Fruit fly (Drosophila melanogaster) S2 (cell line): ENCODE measurements around the gene CG14641.

ENCODE experiments used
- CG8478 ChIP-seq: fragments of >200 bp; optimal IDR thresholded peaks from 2 replicates; lab custom pipeline; 2018
- CTCF ChIP-seq, 2 experiments: fragments of >200 bp; optimal IDR thresholded peaks; 2 replicates each; lab custom pipeline; 2018

Gene CG14641

DNA sequence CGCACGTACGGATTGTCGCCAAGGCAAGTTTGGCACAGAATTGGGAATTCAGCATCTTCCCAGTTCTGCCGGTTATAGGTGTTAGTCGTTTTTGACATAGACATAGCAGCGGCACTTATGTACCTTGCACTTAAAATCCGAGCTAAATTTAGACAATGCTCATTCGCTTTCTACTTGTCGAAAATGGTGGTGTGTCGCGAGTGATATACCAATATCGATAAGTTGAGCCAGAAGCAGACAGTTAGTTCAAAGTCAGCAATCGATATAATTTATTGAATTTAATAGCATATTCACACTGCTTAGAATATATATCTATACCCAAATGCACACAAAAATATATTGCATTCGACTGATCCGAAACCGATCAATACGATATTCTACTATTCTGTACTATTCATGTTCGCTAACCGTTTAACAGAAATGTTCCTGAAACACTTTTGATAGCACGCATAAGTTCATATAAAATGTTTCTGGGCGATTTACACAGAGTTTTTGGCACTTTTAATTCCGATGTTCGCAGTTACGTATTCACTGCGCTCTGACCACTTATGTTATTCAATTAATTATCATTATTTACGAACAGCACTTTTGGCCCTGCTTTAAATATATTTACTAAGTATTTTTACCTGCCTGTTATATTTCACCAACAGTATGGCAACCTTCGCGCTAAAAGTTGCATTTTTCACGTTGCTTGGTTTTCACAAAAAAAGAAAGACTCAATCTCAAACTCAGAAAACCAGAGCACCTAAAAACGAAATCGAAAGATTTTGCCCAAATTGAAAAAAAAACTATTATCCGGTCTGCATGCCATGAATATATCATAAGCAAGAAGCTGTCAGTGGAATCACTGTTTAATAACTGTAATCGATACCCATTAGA, at the start of gene CG14641:
TSS of gene CG14641 (minus strand) at position 204 of the 879 bp plus-strand sequence.
- TF ChIP-seq CTCF (optimal IDR thresholded peaks at IDR 0.05; lab: Kevin White, UChicago) = no peak
- no peak for TF ChIP-seq CG8478 (lab: Kevin White, UChicago)

DNA sequence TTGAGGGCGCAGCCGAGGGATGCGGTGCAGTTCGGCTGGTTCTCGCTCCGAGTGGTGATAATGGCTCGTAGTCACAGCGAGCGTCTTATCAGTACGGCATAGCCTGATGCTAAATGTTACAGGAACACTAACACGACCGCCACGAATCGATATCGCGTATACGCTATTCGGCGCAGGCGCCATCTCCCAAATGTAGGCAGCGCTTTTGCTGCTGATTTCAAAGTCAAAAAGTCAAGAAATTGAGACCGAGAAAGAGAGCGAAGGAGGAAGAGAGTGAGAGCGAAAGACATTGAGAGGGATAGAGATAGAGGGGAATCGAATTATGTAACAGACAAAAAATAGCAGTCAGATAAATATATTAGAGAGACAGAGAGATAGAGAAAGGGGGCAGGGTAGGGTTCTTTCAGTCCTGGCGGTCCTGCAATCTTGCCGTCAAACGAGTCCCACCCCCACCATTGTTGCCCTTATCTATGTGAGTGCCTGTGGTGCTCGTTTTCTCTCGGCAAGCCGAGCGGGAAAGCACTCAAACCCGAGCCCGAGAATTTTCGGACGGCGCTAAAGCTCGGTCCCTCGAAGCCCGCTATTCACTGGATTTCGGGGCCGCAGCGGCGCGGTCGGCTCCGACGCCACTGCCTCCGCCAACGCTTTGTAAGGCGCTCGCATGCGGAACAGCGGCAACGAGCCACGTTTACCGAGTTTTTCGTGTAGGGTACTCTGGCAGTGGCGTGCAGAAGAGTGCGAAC, 49.1 kb upstream of the CG14641 start:
- no peak for TF ChIP-seq CTCF (optimal IDR thresholded peaks at IDR 0.05; lab: Kevin White, UChicago)
- TF ChIP-seq CG8478 (lab: Kevin White, UChicago) = no peak

DNA sequence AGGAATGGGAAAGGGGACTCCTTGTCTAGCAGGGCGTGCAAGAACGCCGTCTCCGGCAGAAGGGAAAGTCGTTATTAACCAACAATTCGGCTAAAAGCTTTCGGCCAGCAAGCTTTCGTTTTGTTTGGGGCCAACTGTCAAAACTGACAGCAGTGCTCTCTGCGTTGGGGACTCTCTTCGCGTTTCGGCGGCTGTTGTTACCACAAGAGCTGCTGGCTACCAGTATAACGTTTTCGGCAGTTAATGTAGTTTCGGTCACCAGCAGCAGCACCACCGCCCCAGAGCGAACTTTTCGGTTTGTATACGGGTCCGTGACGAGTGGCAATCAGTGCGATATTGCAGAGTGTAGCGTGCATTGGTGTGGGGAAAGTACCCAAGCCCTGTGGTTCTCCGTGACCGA, 47.9 kb upstream of the CG14641 start, which contains the start of gene cpx:
TSS of gene cpx (plus strand) at position 160 of the 400 bp plus-strand sequence.
- TF ChIP-seq CG8478 (lab: Kevin White, UChicago) (no peak), CTCF (optimal IDR thresholded peaks at IDR 0.05; lab: Kevin White, UChicago) (no peak)

DNA sequence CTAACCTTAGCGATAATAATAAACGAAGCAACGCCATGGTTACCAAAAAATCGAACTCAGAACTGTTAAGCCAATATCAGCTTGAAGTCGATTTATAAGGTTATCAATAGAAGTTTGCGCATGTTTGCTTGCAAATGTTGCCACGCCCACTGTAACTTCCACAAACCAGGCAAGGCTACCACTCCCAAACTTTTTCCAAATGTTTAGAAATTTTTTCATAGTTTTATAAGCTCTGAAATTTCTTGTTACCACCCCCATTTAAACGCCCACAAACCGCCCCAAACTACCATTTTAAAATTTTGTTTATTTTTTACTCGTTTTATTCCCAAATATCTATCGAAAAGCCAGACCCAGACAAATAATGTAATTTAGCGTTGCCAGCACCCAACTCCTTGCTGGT, 45.7 kb upstream of the CG14641 start, which contains the start of gene flip:
TSS of gene flip (minus strand) at position 101 of the 400 bp plus-strand sequence.
- no peak for TF ChIP-seq CG8478 (lab: Kevin White, UChicago)
- no peak for TF ChIP-seq CTCF (optimal IDR thresholded peaks at IDR 0.05; lab: Kevin White, UChicago)

DNA sequence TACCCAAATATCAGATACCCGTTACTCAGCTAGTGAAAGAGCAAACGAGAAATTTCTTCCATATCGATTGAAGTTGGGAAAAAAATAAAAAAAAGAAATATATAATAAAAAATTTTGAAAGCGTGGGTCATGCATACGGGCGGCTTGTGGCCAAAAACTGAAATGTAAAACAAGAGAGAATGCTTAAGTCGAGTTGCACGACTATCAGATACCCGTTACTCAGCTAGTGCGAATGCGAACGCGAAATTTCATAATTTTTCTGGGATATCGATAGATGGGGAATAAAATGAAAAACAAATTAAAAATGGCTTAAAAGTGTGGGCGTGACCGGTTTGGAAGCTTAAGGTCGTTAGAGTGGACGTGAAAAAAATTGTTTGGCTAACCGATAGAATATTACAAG, 36.2 kb upstream of the CG14641 start:
- TF ChIP-seq CTCF (optimal IDR thresholded peaks at IDR 0.05; lab: Kevin White, UChicago) (no peak), CG8478 (lab: Kevin White, UChicago) (no peak)

DNA sequence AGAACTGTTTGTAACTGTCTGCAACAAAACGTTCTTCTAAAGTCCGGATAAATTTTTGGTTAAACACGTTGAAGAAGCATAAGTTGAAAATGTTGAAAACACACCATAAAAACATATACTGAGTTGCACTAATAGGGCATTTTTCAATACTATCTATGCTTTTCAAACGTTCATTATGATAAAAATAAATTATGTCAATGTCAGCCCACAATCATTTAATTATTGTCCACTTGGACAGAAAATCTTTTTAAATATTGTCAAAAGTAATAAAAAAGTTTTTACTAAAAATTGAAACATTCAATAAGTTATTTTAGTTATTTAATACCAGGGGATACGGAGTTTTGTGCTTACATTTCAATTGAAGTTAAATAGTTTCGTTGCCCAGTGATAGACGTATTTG, 34.3 kb upstream of the CG14641 start, which contains the start of gene CG1092:
TSS of gene CG1092 (plus strand) at position 301 of the 400 bp plus-strand sequence.
- TF ChIP-seq CG8478 (lab: Kevin White, UChicago) (no peak), CTCF (optimal IDR thresholded peaks at IDR 0.05; lab: Kevin White, UChicago) (no peak)

DNA sequence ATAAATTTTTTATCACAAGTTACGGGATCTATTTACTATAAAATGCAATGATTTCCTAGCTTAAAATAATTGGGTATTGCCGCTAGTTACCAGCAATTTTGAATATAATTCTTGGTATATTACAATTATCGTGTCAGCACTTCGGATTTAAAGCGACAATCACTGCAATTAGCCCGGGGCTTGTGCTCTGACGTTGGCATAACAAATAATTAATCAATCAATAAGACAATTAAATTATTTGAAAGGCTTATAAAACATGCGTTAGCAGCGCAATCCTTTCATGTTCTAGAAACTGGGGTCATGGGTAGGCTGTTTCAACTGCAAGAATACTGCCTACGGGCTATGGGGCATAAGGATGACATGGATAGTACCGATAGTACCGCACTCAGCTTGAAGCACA, 24.5 kb upstream of the CG14641 start, which contains the start of gene Or82a:
TSS of gene Or82a (plus strand) at position 301 of the 400 bp plus-strand sequence.
- no peak for TF ChIP-seq CG8478 (lab: Kevin White, UChicago)
- no peak for TF ChIP-seq CTCF (optimal IDR thresholded peaks at IDR 0.05; lab: Kevin White, UChicago)

DNA sequence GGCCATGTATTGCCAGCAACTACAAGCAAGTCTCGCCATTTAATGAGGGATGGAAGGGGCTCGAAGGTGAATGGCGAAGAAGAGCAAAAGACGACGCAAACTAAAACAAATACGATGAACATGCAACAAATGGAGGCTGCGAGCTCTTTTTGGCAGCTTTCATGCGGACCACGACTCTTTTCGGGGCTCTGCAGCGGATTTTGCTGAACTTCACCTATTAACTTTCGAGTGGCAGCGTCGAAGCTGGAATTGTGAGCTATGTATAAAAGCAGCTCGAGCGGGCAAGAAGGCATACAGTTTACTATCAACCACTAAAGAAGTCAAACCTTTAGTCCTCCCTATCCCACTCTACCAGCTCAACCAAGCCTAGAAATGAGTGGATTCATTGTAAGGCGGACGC, 22.3 kb upstream of the CG14641 start, which contains the start of gene TwdlV:
TSS of gene TwdlV (plus strand) at position 301 of the 400 bp plus-strand sequence.
- TF ChIP-seq CG8478 (lab: Kevin White, UChicago) (no peak), CTCF (optimal IDR thresholded peaks at IDR 0.05; lab: Kevin White, UChicago) (no peak)

DNA sequence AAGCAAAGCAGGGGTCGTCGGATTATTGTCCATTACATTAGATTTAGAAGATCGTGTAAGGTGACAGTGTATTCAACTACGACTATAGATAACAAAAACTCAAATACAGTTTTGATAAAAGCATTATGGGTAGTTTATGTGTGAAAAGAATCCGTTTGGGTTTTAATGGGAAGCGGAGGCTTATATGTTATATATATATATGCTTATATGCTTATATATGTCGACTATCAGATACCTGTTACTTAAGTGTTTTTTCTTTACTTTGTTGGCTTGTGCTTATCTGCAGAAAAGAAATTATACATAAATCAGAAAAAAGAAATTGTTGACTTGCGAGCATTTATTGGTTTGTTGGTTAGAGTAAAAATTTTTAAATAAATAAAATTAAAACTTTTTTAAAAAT, 20.8 kb upstream of the CG14641 start, which contains the start of gene CG14644:
TSS of gene CG14644 (minus strand) at position 101 of the 400 bp plus-strand sequence.
- TF ChIP-seq CG8478 (lab: Kevin White, UChicago) = no peak
- no peak for TF ChIP-seq CTCF (optimal IDR thresholded peaks at IDR 0.05; lab: Kevin White, UChicago)

DNA sequence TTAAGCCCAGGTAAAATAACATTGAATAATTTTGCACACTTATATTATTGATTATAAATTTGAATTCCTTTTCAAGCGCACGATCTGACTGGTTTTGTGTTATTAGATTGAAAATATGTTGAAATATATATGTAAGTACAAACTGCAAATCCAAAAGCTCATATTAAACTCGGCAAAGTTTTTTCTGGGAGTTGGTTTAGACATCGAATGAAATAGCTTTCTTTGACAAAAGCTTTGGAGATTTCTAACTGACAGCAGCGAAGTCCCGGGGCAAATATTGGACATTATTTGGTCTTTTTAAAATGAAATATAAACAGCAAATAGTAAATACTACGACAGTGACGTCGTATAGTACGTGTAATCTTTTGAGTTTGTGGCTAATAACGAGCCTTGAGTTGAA, 19.1 kb upstream of the CG14641 start, which contains the start of gene TwdlG:
TSS of gene TwdlG (minus strand) at position 101 of the 400 bp plus-strand sequence.
- TF ChIP-seq CG8478 (lab: Kevin White, UChicago) = no peak
- TF ChIP-seq CTCF (optimal IDR thresholded peaks at IDR 0.05; lab: Kevin White, UChicago) = no peak

DNA sequence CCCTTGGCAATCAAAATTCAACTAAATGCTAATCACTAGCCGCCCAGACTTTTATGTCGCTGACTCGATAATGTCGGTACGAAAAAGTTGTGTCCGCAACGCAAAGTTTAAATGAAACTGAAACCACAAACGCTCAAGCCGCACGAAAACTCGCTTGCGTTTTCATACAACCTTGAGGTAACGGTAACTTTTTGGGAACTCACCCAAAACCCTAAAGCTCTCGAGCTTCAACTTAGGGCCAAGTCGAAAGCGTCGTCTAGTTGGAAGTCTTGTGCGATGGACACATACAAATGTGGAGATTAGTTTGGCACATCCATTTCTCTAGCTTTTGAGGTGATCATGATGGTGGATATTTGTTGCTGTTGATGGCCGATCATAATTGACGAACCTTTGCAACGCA, 17.8 kb upstream of the CG14641 start:
- no peak for TF ChIP-seq CG8478 (lab: Kevin White, UChicago)
- TF ChIP-seq CTCF (optimal IDR thresholded peaks at IDR 0.05; lab: Kevin White, UChicago) = no peak

DNA sequence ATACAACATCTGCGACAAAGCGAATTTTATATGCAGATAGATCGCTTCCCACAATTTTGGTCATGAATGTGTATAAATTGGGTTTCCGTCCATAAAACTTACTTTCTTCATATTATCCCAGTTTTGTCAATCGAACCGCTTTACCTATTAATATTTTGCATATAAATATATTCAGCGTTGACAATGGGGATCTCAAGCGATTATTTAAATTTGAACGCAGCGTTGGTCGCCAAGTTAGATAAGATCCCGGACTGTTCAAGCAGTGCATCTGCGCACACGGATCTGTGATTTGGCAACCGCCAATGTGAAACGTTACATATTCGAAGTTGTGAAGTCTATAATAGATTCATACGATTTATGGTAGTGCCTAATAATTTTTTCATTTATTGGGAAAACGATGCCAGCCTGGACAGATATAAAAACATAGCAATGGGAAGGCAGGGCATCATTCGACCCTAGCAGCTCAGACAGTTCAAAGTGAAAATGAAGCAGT, 14.5 kb upstream of the CG14641 start, which contains the start of gene TwdlF:
TSS of gene TwdlF (plus strand) at position 443 of the 493 bp plus-strand sequence.
- TF ChIP-seq CTCF (optimal IDR thresholded peaks at IDR 0.05; lab: Kevin White, UChicago) = no peak
- no peak for TF ChIP-seq CG8478 (lab: Kevin White, UChicago)

DNA sequence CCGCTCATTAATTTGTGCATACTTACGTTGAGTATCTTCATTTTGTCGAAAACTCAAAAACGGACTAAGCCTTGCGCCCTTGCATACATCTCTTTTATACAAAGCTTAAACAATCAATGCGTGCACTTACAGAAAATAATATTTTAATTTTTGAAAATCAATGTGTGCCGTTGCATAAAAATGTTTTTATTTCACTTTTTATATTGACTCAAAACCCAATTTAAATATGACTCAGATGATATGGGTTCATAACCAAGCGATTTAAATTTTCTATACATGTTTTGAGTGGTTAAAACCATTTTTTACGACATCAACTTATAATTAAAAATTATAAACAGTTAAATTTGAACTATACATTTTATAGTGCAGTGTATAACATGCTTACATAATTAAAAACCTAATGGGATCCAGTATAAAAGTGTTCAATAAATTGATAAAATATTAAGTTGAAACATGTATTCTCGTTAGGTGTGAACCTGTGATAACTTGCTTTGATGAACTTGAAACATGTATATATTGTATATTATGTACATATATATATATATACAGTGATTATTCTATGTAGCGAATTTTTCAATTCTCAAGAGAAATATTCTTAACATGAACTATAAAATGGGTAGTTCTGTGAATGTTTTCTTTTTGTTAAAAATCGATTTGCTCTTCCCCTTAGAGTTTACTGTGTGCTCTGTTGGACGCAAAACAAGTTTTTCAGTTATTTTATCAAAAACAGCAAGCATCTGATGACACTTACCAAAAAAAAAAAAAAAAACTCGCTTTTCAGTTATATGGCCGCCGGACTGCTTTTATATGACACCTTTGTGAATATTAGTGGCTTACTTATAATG, 11.2 kb upstream of the CG14641 start, which contains the start of gene CG34305:
TSS of gene CG34305 (minus strand) at position 51 of the 845 bp plus-strand sequence.
- TF ChIP-seq CTCF (optimal IDR thresholded peaks at IDR 0.05; lab: Kevin White, UChicago) (no peak), CG8478 (lab: Kevin White, UChicago) (no peak)
